Worm (Caenorhabditis elegans): ENCODE results near the gene dhp-2.

DNA sequence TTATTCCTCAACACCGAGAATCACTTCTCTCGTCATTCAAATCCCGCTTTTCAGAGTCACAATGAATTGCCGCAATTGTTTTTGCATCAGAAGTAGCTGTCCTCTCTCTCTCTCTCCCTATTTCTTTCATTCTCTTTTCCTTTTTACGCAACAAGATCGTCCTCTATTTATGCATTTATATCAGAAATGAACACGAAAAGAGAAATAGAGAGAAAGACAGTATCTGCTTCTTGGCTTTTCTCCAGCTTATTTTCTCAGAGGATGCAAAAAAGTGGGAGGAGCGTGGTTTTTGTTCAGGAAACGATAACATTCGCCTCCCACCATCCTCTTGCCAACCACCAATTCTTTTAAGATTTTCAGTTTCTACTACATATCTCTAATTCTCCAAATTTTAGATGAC lies 5.0 kb downstream of the dhp-2 start, which contains the start of gene mam-2:
- TF ChIP-seq swsn-7 (tag; optimal IDR thresholded peaks at IDR 0.05): no peak
- no peak for TF ChIP-seq unc-62 (GFP tag; optimal IDR thresholded peaks at IDR 0.05)
- no peak for TF ChIP-seq fos-1 (tag; optimal IDR thresholded peaks at IDR 0.05)
- no peak for TF ChIP-seq ama-1 (optimal IDR thresholded peaks at IDR 0.05)
- TF ChIP-seq ces-1 (GFP tag; optimal IDR thresholded peaks at IDR 0.05): no peak
- TF ChIP-seq nhr-237 (tag; optimal IDR thresholded peaks at IDR 0.05): no peak
- no peak for TF ChIP-seq unc-130 (tag; optimal IDR thresholded peaks at IDR 0.05)
- TF ChIP-seq lin-15B (tag; optimal IDR thresholded peaks at IDR 0.05): no peak
- TF ChIP-seq snpc-4 (tag; optimal IDR thresholded peaks at IDR 0.05): no peak
- TF ChIP-seq unc-30 (tag; optimal IDR thresholded peaks at IDR 0.05): no peak

All from whole organism, L1 larva.